Fruit fly (Drosophila melanogaster): ENCODE data around the gene trp.

trp gene

DNA sequence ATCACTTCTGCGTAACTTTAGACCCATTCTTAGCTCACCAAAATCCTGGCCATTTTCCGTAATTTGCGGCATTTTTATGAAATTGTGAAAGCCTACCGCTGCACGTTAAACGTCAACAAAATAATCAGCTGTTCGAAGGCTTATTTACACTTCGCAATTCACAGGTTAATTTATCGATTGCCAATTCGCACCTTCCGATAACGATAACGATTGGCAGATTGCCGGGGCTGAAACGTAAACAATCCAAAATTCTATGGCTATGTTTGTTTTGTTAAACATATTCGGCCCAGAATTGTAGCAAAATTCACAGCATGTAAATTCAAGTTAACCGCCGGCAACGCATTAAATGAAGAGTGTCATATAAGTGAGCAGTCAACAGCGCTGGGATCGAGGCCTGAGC, 15.7 kb upstream of the trp start, which contains the start of the genes eIF2Balpha and Vps13B (continued):
- no peak for TF ChIP-seq esg (GFP tag; conservative IDR thresholded peaks at IDR 0.05)
- TF ChIP-seq Atf6 (GFP tag; IDR thresholded peaks at IDR 0.05) = 0 out of 2 replicates have a peak, but pooled peaks have one; percentile 33
- TF ChIP-seq CG3838 (GFP tag; optimal IDR thresholded peaks at IDR 0.05) = no peak
- TF ChIP-seq Atf-2 (GFP tag; optimal IDR thresholded peaks at IDR 0.05) = no peak
- TF ChIP-seq CG8765 (GFP tag; IDR thresholded peaks at IDR 0.05) = no peak
- no peak for TF ChIP-seq CG12155 (GFP tag; optimal IDR thresholded peaks at IDR 0.05)
- no peak for TF ChIP-seq lola (GFP tag; optimal IDR thresholded peaks at IDR 0.05)
- peak; percentile 84 for TF ChIP-seq mld (GFP tag; IDR thresholded peaks at IDR 0.05; ENCODE audit: partially characterized antibody)
- no peak for TF ChIP-seq Bdp1 (GFP tag; optimal IDR thresholded peaks at IDR 0.05)
- TF ChIP-seq Ets65A (GFP tag) = no peak
- peak; percentile 99 for TF ChIP-seq CG6791 (GFP tag; IDR thresholded peaks at IDR 0.05; ENCODE audit: partially characterized antibody)
- TF ChIP-seq ssp (GFP tag; IDR thresholded peaks at IDR 0.05) = 0 out of 2 replicates have a peak, but pooled peaks have one; percentile 7
- no peak for TF ChIP-seq CTCF (GFP tag; optimal IDR thresholded peaks at IDR 0.05)
- no peak for TF ChIP-seq Aef1 (GFP tag; IDR thresholded peaks at IDR 0.05)
- TF ChIP-seq Deaf1 (tag; optimal IDR thresholded peaks at IDR 0.05) = no peak
- no peak for TF ChIP-seq repo (GFP tag; optimal IDR thresholded peaks at IDR 0.05)
- no peak for TF ChIP-seq twi (tag; optimal IDR thresholded peaks at IDR 0.05)
- TF ChIP-seq dati (GFP tag; IDR thresholded peaks at IDR 0.05) = no peak
- no peak for TF ChIP-seq CG15073 (GFP tag; optimal IDR thresholded peaks at IDR 0.05)
- 0 out of 3 replicates have a peak, but pooled peaks have one; percentile 35 for TF ChIP-seq Optix (GFP tag; IDR thresholded peaks at IDR 0.05)
- no peak for TF ChIP-seq CG31365 (tag; optimal IDR thresholded peaks at IDR 0.05)
- no peak for TF ChIP-seq CG32772 (GFP tag; IDR thresholded peaks at IDR 0.05)
- peak; percentile 86 for TF ChIP-seq CG13287 (GFP tag; IDR thresholded peaks at IDR 0.05; ENCODE audit: partially characterized antibody)
- TF ChIP-seq gfzf (GFP tag; optimal IDR thresholded peaks at IDR 0.05) = peak; percentile 18
- no peak for TF ChIP-seq CG12236 (GFP tag; optimal IDR thresholded peaks at IDR 0.05)
- no peak for TF ChIP-seq CG10321 (GFP tag; IDR thresholded peaks at IDR 0.05)
- no peak for TF ChIP-seq CG7786 (GFP tag; optimal IDR thresholded peaks at IDR 0.05)
- no peak for TF ChIP-seq sim (GFP tag; IDR thresholded peaks at IDR 0.05)
- no peak for TF ChIP-seq CG15011 (GFP tag; optimal IDR thresholded peaks at IDR 0.05)
- TF ChIP-seq bbx (GFP tag; IDR thresholded peaks at IDR 0.05; ENCODE audit: partially characterized antibody) = peak; percentile 94
- no peak for TF ChIP-seq sens-2 (GFP tag; IDR thresholded peaks at IDR 0.05)
- TF ChIP-seq CG8281 (tag; optimal IDR thresholded peaks at IDR 0.05) = no peak
- TF ChIP-seq CkIIα-i1 (GFP tag; IDR thresholded peaks at IDR 0.05) = no peak
- no peak for TF ChIP-seq CG17186 (GFP tag; optimal IDR thresholded peaks at IDR 0.05)
- TF ChIP-seq z (GFP tag; IDR thresholded peaks at IDR 0.05) = no peak
- peak; percentile 54 for TF ChIP-seq Sox102F (GFP tag; optimal IDR thresholded peaks at IDR 0.05)
- no peak for TF ChIP-seq CG3407 (GFP tag; optimal IDR thresholded peaks at IDR 0.05)
- TF ChIP-seq CG34224 (GFP tag; IDR thresholded peaks at IDR 0.05; ENCODE audit: partially characterized antibody) = peak; percentile 84
- no peak for TF ChIP-seq fd3F (GFP tag; optimal IDR thresholded peaks at IDR 0.05)
- no peak for TF ChIP-seq seq (GFP tag; IDR thresholded peaks at IDR 0.05)
- TF ChIP-seq CG4424 (GFP tag; optimal IDR thresholded peaks at IDR 0.05) = no peak
- peak in 1 of 2 experiments; percentile 87 for TF ChIP-seq crp (GFP tag; optimal IDR thresholded peaks at IDR 0.05)
- TF ChIP-seq CG6689 (GFP tag; IDR thresholded peaks at IDR 0.05) = no peak
- TF ChIP-seq CG9797 (GFP tag; optimal IDR thresholded peaks at IDR 0.05) = no peak
- peak; percentile 32; the same call in 1 of the 2 replicates for TF ChIP-seq H2.0 (GFP tag; IDR thresholded peaks at IDR 0.05)
- no peak for TF ChIP-seq Neu2 (GFP tag; optimal IDR thresholded peaks at IDR 0.05; ENCODE audit: borderline replicate concordance)
- TF ChIP-seq wek (GFP tag; optimal IDR thresholded peaks at IDR 0.05) = no peak
- no peak for TF ChIP-seq Dbx (GFP tag; IDR thresholded peaks at IDR 0.05)
- no peak for TF ChIP-seq HmgD (GFP tag; optimal IDR thresholded peaks at IDR 0.05)
- TF ChIP-seq CG17912 (GFP tag; optimal IDR thresholded peaks at IDR 0.05) = no peak
- no peak for TF ChIP-seq Fer1 (GFP tag; optimal IDR thresholded peaks at IDR 0.05)
- no peak for TF ChIP-seq sug (tag; optimal IDR thresholded peaks at IDR 0.05)
